Fruit fly (Drosophila melanogaster): ENCODE data around the gene CRAT.

CRAT gene

DNA sequence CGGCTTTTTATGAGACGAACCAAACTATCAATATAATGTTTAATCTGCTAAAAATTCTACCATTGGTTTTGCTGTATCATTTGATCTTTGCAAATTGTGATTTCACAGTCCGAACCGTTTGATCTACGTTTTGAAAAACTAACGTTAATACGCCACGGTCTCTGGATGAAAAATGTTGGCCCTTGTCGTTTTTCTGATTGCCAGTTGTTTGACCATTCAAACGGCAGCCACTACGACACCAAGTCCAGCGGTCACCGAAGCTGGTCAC, 1.6 kb downstream of the CRAT start, which contains the start of gene CG42564:
Gene CG42564, plus strand, starts transcription at position 169 of the 268 bp plus-strand sequence.
- no peak for TF ChIP-seq CG15710 (tag; optimal IDR thresholded peaks at IDR 0.05)
- no peak for TF ChIP-seq gl (tag; optimal IDR thresholded peaks at IDR 0.05)
- no peak for TF ChIP-seq CG34367 (tag; optimal IDR thresholded peaks at IDR 0.05)
- no peak for TF ChIP-seq rn (GFP tag; IDR thresholded peaks at IDR 0.05)
- TF ChIP-seq CG17806 (tag; optimal IDR thresholded peaks at IDR 0.05): no peak
- TF ChIP-seq CG14655 (GFP tag; optimal IDR thresholded peaks at IDR 0.05): no peak
- TF ChIP-seq Snoo (tag; optimal IDR thresholded peaks at IDR 0.05): no peak
- no peak for TF ChIP-seq CG4496 (GFP tag; IDR thresholded peaks at IDR 0.05)
- TF ChIP-seq CG10348 (GFP tag; IDR thresholded peaks at IDR 0.05): no peak
- TF ChIP-seq fd96Ca (GFP tag; IDR thresholded peaks at IDR 0.05): no peak
- no peak for TF ChIP-seq Pif1B (GFP tag; optimal IDR thresholded peaks at IDR 0.05)
- TF ChIP-seq CG8301 (tag; optimal IDR thresholded peaks at IDR 0.05): no peak
- TF ChIP-seq CG8159 (tag; optimal IDR thresholded peaks at IDR 0.05): no peak

DNA sequence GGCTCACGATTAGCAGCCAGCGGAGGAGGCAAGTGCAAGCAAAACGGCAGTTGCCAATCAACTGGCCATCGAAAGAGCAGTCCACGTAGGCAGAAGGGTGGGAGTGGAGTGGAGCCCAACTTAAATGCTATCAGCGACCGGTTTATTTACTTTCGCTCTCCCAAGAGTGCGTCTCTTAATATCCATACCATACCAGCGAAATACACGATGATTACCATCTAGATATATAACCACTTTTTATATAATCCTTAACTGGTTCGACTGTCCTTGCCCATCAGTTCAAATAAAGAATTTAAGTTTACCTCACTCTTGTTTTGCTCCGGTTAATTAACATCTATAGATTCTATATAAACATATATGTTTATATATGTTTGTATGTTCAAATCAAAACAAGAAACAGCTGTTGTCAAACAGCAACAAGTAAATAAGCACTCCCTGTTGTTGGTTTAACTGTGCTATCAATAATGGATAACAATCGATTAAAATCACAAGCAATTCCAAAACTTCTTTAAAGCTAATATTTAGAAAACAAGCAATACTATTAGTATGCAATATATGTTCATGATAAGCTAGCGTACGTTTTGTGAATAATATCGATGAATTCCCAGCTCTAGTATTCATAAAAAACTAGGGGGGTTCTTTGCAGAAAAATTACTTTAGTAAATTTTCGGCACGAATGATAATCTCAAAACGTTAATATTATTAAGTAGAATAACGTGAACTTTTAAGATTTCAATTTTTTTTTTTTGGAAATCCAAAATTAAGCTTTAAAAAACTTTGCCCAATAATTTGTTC, 2.1 kb downstream of the CRAT start:
- TF ChIP-seq CG4496 (GFP tag; IDR thresholded peaks at IDR 0.05): peak; percentile 46; the same call in 1 of the 3 replicates
- peak; percentile 0 for TF ChIP-seq gl (tag; optimal IDR thresholded peaks at IDR 0.05)
- peak; percentile 9 for TF ChIP-seq Snoo (tag; optimal IDR thresholded peaks at IDR 0.05)
- no peak for TF ChIP-seq Pif1B (GFP tag; optimal IDR thresholded peaks at IDR 0.05)
- TF ChIP-seq CG32121 (GFP tag; IDR thresholded peaks at IDR 0.05): 0 out of 2 replicates have a peak, but pooled peaks have one; percentile 12
- TF ChIP-seq CG17806 (tag; optimal IDR thresholded peaks at IDR 0.05): peak; percentile 11
- TF ChIP-seq CG12605 (GFP tag; IDR thresholded peaks at IDR 0.05): peak; percentile 34
- peak; percentile 17; the same call in 1 of the 2 replicates for TF ChIP-seq Ets98B (GFP tag; IDR thresholded peaks at IDR 0.05)
- TF ChIP-seq CG9948 (tag; optimal IDR thresholded peaks at IDR 0.05): peak; percentile 3
- no peak for TF ChIP-seq CG10348 (GFP tag; IDR thresholded peaks at IDR 0.05)
- TF ChIP-seq CG8159 (tag; optimal IDR thresholded peaks at IDR 0.05): peak; percentile 44
- no peak for TF ChIP-seq CG34367 (tag; optimal IDR thresholded peaks at IDR 0.05)
- peak; percentile 61 for TF ChIP-seq EcR (GFP tag; optimal IDR thresholded peaks at IDR 0.05)
- peak; percentile 7 for TF ChIP-seq CG15710 (tag; optimal IDR thresholded peaks at IDR 0.05)
- peak; percentile 42 for TF ChIP-seq CG8301 (tag; optimal IDR thresholded peaks at IDR 0.05)
- TF ChIP-seq D1 (tag; optimal IDR thresholded peaks at IDR 0.05): no peak

DNA sequence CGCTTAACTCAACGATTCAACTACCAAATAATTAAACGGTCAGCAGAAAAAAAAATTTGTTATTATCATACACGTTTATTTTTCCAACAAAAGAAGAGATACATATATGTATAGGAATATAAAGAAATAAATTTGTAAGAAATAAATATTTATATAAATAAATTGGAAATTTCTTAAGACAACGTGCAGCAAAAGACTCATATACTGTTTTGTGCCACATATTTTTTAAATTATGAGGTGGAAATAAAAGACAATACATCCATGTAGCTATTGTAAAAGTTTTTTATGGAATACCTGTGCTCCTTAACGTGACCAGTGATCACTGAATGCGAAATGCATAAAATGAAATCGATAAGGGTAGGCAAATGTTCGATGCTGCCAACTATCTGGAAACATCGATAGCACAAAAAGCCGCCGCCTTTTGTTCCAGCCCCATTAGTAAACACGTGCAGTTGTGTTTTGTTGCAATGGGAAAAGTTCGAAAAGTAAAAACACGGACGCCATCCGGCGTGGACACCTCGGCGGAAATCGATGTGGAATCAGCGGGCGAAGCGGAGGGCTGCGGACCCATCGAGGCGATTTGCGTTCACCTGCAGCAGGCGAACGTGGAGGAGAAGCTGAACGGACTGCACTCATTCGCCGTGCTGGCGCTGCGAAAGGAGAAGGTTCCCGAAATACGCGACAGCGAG, 7.2 kb downstream of the CRAT start, which contains the start of gene CG10286:
Gene CG10286, plus strand, starts transcription at position 416 of the 689 bp plus-strand sequence.
- TF ChIP-seq CG17806 (tag; optimal IDR thresholded peaks at IDR 0.05) (peak; percentile 31), Ets98B (GFP tag; IDR thresholded peaks at IDR 0.05) (no peak), gl (tag; optimal IDR thresholded peaks at IDR 0.05) (no peak), CG12605 (GFP tag; IDR thresholded peaks at IDR 0.05) (no peak), CG13204 (GFP tag; optimal IDR thresholded peaks at IDR 0.05) (no peak), CG9948 (tag; optimal IDR thresholded peaks at IDR 0.05) (peak; percentile 18), CG15710 (tag; optimal IDR thresholded peaks at IDR 0.05) (peak; percentile 16)

DNA sequence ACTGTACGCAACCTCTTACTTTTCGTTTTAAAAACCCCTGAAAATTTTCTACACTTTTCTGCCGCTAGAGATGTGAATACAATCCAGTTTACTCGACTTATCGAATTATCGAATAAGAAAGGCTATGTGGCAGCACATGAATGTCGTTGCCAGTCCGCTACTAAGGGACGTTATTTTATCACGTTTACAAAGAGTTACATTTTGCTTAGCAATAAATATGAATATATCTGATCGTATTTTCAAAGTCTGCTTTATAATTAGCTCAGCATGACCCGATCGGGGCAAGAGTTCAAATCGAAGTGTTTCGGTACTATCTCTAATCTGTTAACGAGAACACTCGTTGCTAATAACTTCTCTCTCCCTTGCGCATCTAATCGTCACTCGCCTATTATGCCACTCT, 7.7 kb downstream of the CRAT start, which contains the start of gene CG42724:
Gene CG42724, minus strand, starts transcription at position 189 of the 400 bp plus-strand sequence.
- TF ChIP-seq CG8301 (tag; optimal IDR thresholded peaks at IDR 0.05) (no peak), CG13204 (GFP tag; optimal IDR thresholded peaks at IDR 0.05) (no peak), fd96Ca (GFP tag; IDR thresholded peaks at IDR 0.05) (peak; percentile 73), CG15710 (tag; optimal IDR thresholded peaks at IDR 0.05) (no peak), CG34367 (tag; optimal IDR thresholded peaks at IDR 0.05) (no peak), gl (tag; optimal IDR thresholded peaks at IDR 0.05) (no peak), CG17806 (tag; optimal IDR thresholded peaks at IDR 0.05) (no peak), EcR (GFP tag; optimal IDR thresholded peaks at IDR 0.05) (no peak), Pif1A (GFP tag; optimal IDR thresholded peaks at IDR 0.05) (no peak), Ets98B (GFP tag; IDR thresholded peaks at IDR 0.05) (peak; percentile 28; the same call in 1 of the 2 replicates), Pif1B (GFP tag; optimal IDR thresholded peaks at IDR 0.05) (no peak)

DNA sequence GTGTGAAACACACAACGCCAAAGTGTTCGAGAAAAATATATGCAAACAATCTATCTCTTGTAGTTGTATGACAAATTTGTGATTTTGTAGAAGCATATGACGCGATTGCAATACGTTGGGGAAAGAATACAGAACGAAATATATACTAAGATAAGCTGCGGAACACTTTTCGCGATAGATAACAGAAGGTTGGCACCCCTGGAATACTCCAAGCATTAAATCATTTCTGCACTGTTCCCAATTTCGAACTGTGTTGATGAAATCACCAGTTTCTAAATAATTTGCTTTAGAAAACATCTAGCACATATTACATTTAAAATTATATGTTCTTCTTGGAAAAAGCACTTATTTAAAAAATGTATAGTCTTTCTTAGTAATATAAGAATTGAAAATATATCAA, 21.4 kb downstream of the CRAT start:
- no peak for TF ChIP-seq EcR (GFP tag; optimal IDR thresholded peaks at IDR 0.05)
- no peak for TF ChIP-seq CG14655 (GFP tag; optimal IDR thresholded peaks at IDR 0.05)
- TF ChIP-seq CG15710 (tag; optimal IDR thresholded peaks at IDR 0.05): no peak
- no peak for TF ChIP-seq CG8159 (tag; optimal IDR thresholded peaks at IDR 0.05)
- no peak for TF ChIP-seq Ets98B (GFP tag; IDR thresholded peaks at IDR 0.05)
- TF ChIP-seq Snoo (tag; optimal IDR thresholded peaks at IDR 0.05): no peak
- TF ChIP-seq CG10348 (GFP tag; IDR thresholded peaks at IDR 0.05): no peak
- TF ChIP-seq CG12605 (GFP tag; IDR thresholded peaks at IDR 0.05): no peak
- TF ChIP-seq CG13204 (GFP tag; optimal IDR thresholded peaks at IDR 0.05): no peak
- TF ChIP-seq CG9948 (tag; optimal IDR thresholded peaks at IDR 0.05): no peak
